Fruit fly (Drosophila melanogaster) whole organism, pupa: ENCODE results near the gene if.
A peak's percentile ranks its signal among the peaks of the same experiment; 100 is the strongest.

Source experiments
- CG10348 ChIP-seq: fragments of 200-800 bp; sonication (Bioruptor generic); IDR thresholded peaks from 2 replicates; pipeline ENCODE4 v1.3.6; 2022; ENCODE audit warnings: missing biosample characterization, missing genetic modification characterization
- CG12605 ChIP-seq: fragments of 200-800 bp; sonication (Bioruptor generic); IDR thresholded peaks from 2 replicates; pipeline ENCODE4 v1.3.6; 2022; ENCODE audit warnings: missing biosample characterization, missing genetic modification characterization
- CG13204 ChIP-seq: fragments of 200-800 bp; sonication (Bioruptor generic); optimal IDR thresholded peaks from 2 replicates; lab custom pipeline; 2018; ENCODE audit warnings: missing biosample characterization, mild to moderate bottlenecking, missing genetic modification characterization, moderate library complexity
- CG14655 ChIP-seq: fragments of 200-800 bp; sonication (Bioruptor generic); optimal IDR thresholded peaks from 3 replicates; lab custom pipeline; 2017; ENCODE audit warnings: mild to moderate bottlenecking, missing biosample characterization, missing genetic modification reagents, missing genetic modification characterization
- CG15710 ChIP-seq: fragments of 200-800 bp; sonication (Bioruptor generic); optimal IDR thresholded peaks from 2 replicates; lab custom pipeline; 2018; ENCODE audit warnings: missing biosample characterization, mild to moderate bottlenecking, missing genetic modification characterization, moderate library complexity
- CG17806 ChIP-seq: fragments of 200-800 bp; sonication (Bioruptor generic); optimal IDR thresholded peaks from 2 replicates; lab custom pipeline; 2018; ENCODE audit warnings: missing biosample characterization, mild to moderate bottlenecking, missing genetic modification characterization, moderate library complexity
- CG32121 ChIP-seq: fragments of 200-800 bp; sonication (Bioruptor generic); IDR thresholded peaks from 2 replicates; pipeline ENCODE4 v1.3.6; 2022; ENCODE audit warnings: missing biosample characterization, missing genetic modification characterization
- CG34367 ChIP-seq: fragments of 200-800 bp; sonication (Bioruptor generic); optimal IDR thresholded peaks from 2 replicates; lab custom pipeline; 2018; ENCODE audit warnings: missing biosample characterization, mild to moderate bottlenecking, missing genetic modification characterization
- CG4496 ChIP-seq: fragments of 200-800 bp; sonication (Bioruptor generic); IDR thresholded peaks from 3 replicates; pipeline ENCODE4 v1.3.6; 2022; ENCODE audit warnings: missing biosample characterization, missing genetic modification characterization
- CG8159 ChIP-seq: fragments of 200-800 bp; sonication (Bioruptor generic); optimal IDR thresholded peaks from 3 replicates; lab custom pipeline; 2018; ENCODE audit warnings: missing biosample characterization, mild to moderate bottlenecking, missing genetic modification characterization, moderate library complexity
- CG8301 ChIP-seq: fragments of 200-800 bp; sonication (Bioruptor generic); optimal IDR thresholded peaks from 2 replicates; lab custom pipeline; 2018; ENCODE audit warnings: missing biosample characterization, mild to moderate bottlenecking, missing genetic modification characterization
- CG9948 ChIP-seq: fragments of 200-800 bp; sonication (Bioruptor generic); optimal IDR thresholded peaks from 2 replicates; lab custom pipeline; 2018; ENCODE audit warnings: missing biosample characterization, mild to moderate bottlenecking, missing genetic modification characterization, moderate library complexity
- D1 ChIP-seq: fragments of 200-800 bp; sonication (Bioruptor generic); optimal IDR thresholded peaks from 2 replicates; lab custom pipeline; 2018; ENCODE audit warnings: missing biosample characterization, mild to moderate bottlenecking, missing genetic modification characterization, moderate library complexity
- EcR ChIP-seq: fragments of 200-800 bp; sonication (Bioruptor generic); optimal IDR thresholded peaks from 3 replicates; lab custom pipeline; 2019; ENCODE audit warnings: missing biosample characterization, missing genetic modification characterization, mild to moderate bottlenecking, moderate library complexity, missing genetic modification reagents
- Ets98B ChIP-seq: fragments of 200-800 bp; sonication (Bioruptor generic); IDR thresholded peaks from 2 replicates; pipeline ENCODE4 v1.3.6; 2022; ENCODE audit warnings: missing biosample characterization, missing genetic modification characterization
- Pif1A ChIP-seq: fragments of 200-800 bp; sonication (Bioruptor generic); optimal IDR thresholded peaks from 3 replicates; lab custom pipeline; 2016; ENCODE audit warnings: missing biosample characterization, missing genetic modification characterization
- Pif1B ChIP-seq: fragments of 200-800 bp; sonication (Bioruptor generic); optimal IDR thresholded peaks from 3 replicates; lab custom pipeline; 2016; ENCODE audit warnings: missing biosample characterization, missing genetic modification characterization
- Snoo ChIP-seq: fragments of 200-800 bp; sonication (Bioruptor generic); optimal IDR thresholded peaks from 3 replicates; lab custom pipeline; 2017; ENCODE audit warnings: missing biosample characterization, mild to moderate bottlenecking, missing genetic modification characterization, inconsistent platforms
- fd96Ca ChIP-seq: fragments of 200-800 bp; sonication (Bioruptor generic); IDR thresholded peaks from 3 replicates; pipeline ENCODE4 v1.3.6; 2022; ENCODE audit warnings: missing biosample characterization, missing genetic modification characterization
- gl ChIP-seq: fragments of 200-800 bp; sonication (Bioruptor generic); optimal IDR thresholded peaks from 2 replicates; lab custom pipeline; 2018; ENCODE audit warnings: missing biosample characterization, mild to moderate bottlenecking, missing genetic modification characterization
- rn ChIP-seq: fragments of 200-800 bp; sonication (Bioruptor generic); IDR thresholded peaks from 2 replicates; pipeline ENCODE4 v1.3.6; 2022; ENCODE audit warnings: missing biosample characterization, missing genetic modification characterization

if gene

dm6 chrX:16793129-16793748 lies 10.0 kb upstream of the if start:
- no peak for TF ChIP-seq Pif1A (GFP tag; lab: Kevin White, UChicago)
- TF ChIP-seq Pif1B (GFP tag; lab: Kevin White, UChicago): no peak
- TF ChIP-seq CG10348 (GFP tag; lab: Robert Waterston, UW): no peak
- no peak for TF ChIP-seq CG32121 (GFP tag; lab: Robert Waterston, UW)

- TF ChIP-seq Pif1A (GFP tag; lab: Kevin White, UChicago) (no peak), CG9948 (tag; lab: Kevin White, UChicago) (no peak), CG15710 (tag; lab: Kevin White, UChicago) (no peak), CG8301 (tag; lab: Kevin White, UChicago) (no peak), CG14655 (GFP tag; lab: Kevin White, UChicago) (no peak), D1 (tag; lab: Kevin White, UChicago) (no peak), CG12605 (no peak), gl (no peak), Pif1B (GFP tag; lab: Kevin White, UChicago) (no peak), CG8159 (tag; lab: Kevin White, UChicago) (no peak), EcR (GFP tag; lab: Kevin White, UChicago) (no peak), CG10348 (GFP tag; lab: Robert Waterston, UW) (no peak), fd96Ca (GFP tag; lab: Robert Waterston, UW) (no peak), Snoo (tag; lab: Kevin White, UChicago) (no peak), CG17806 (no peak), Ets98B (no peak)
These were observed 8.9 kb upstream of the if start, which contains the start of gene CG4768 for dm6 chrX:16791920-16792829. CG4768 (plus strand) TSS chrX:16792119.

dm6 chrX:16791058-16791457 lies 7.8 kb upstream of the if start, which contains the start of gene Rrp45:
Rrp45 (minus strand) TSS chrX:16791266.
- no peak for TF ChIP-seq rn (GFP tag; lab: Robert Waterston, UW)
- TF ChIP-seq Snoo (tag; lab: Kevin White, UChicago): no peak
- no peak for TF ChIP-seq CG34367 (tag; lab: Kevin White, UChicago)

dm6 chrX:16787416-16787900 lies 4.2 kb upstream of the if start:
- no peak for TF ChIP-seq CG8159 (tag; lab: Kevin White, UChicago)
- TF ChIP-seq Ets98B: 0 out of 2 replicates have a peak, but pooled peaks have one; percentile 5
- no peak for TF ChIP-seq CG14655 (GFP tag; lab: Kevin White, UChicago)
- no peak for TF ChIP-seq CG10348 (GFP tag; lab: Robert Waterston, UW)
- peak; percentile 28; the same call in 2 of the 3 replicates for TF ChIP-seq CG4496 (GFP tag; lab: Robert Waterston, UW)
- 0 out of 2 replicates have a peak, but pooled peaks have one; percentile 11 for TF ChIP-seq CG12605
- no peak for TF ChIP-seq CG8301 (tag; lab: Kevin White, UChicago)

dm6 chrX:16786860-16787415 lies 3.7 kb upstream of the if start, which contains the start of the genes CG9609 and Sap30:
CG9609 (minus strand) TSS chrX:16787008.
Sap30 (plus strand) TSS chrX:16787283.
- TF ChIP-seq CG9948 (tag; lab: Kevin White, UChicago) (no peak), CG34367 (tag; lab: Kevin White, UChicago) (no peak), Pif1A (GFP tag; lab: Kevin White, UChicago) (no peak), CG8301 (tag; lab: Kevin White, UChicago) (no peak), fd96Ca (GFP tag; lab: Robert Waterston, UW) (no peak), Ets98B (no peak), EcR (GFP tag; lab: Kevin White, UChicago) (no peak), Snoo (tag; lab: Kevin White, UChicago) (no peak), CG17806 (no peak), CG13204 (GFP tag; lab: Kevin White, UChicago) (no peak), CG15710 (tag; lab: Kevin White, UChicago) (no peak), Pif1B (GFP tag; lab: Kevin White, UChicago) (no peak), CG12605 (no peak), CG4496 (GFP tag; lab: Robert Waterston, UW) (no peak), gl (no peak), CG8159 (tag; lab: Kevin White, UChicago) (no peak)

- no peak for TF ChIP-seq CG34367 (tag; lab: Kevin White, UChicago)
These were observed 509 bp upstream of the if start, which contains the start of gene mRpL22 for dm6 chrX:16783743-16784142. mRpL22 (plus strand) TSS chrX:16783933.
